Worm (Caenorhabditis elegans) whole organism, L2 larva: ENCODE measurements around the gene irld-4.
A peak's percentile ranks its signal among the peaks of the same experiment; 100 is the strongest.

Source experiments
- R02D3.7 ChIP-seq: fragments of 150-350 bp; optimal IDR thresholded peaks from 2 replicates; lab custom pipeline; 2014; ENCODE audit warnings: missing biosample characterization, missing genetic modification characterization
- ZK546.5 ChIP-seq: sonication (generic microtip); optimal IDR thresholded peaks from 2 replicates; lab custom pipeline; 2017; ENCODE audit warnings: missing biosample characterization, missing genetic modification characterization
- aly-2 ChIP-seq: fragments of 150-350 bp; optimal IDR thresholded peaks from 2 replicates; lab custom pipeline; 2014; ENCODE audit warnings: missing biosample characterization, missing genetic modification characterization
- blmp-1 ChIP-seq: sonication (generic microtip); optimal IDR thresholded peaks from 2 replicates; lab custom pipeline; 2017; ENCODE audit warnings: missing genetic modification characterization, mild to moderate bottlenecking, missing compliant biosample characterization, antibody characterized with exemption, moderate library complexity; ENCODE audit not compliant: insufficient read depth
- egl-27 ChIP-seq: sonication (generic microtip); optimal IDR thresholded peaks from 3 replicates; lab custom pipeline; 2017; ENCODE audit warnings: missing biosample characterization, missing genetic modification reagents, missing genetic modification characterization
- gmeb-1 ChIP-seq: fragments of 150-350 bp; optimal IDR thresholded peaks from 2 replicates; lab custom pipeline; 2014; ENCODE audit warnings: missing biosample characterization, missing genetic modification characterization
- lin-39 ChIP-seq: fragments of 150-350 bp; optimal IDR thresholded peaks from 2 replicates; lab custom pipeline; 2014; ENCODE audit warnings: missing biosample characterization, missing genetic modification reagents, missing genetic modification characterization
- mdl-1 ChIP-seq, 2 experiments: fragments of 150-350 bp in 1 of 2; sonication (generic microtip) in 1 of 2; optimal IDR thresholded peaks; 2 replicates each; lab custom pipeline; 2017; ENCODE audit warnings: missing biosample characterization in 2 of 2, missing genetic modification characterization in 2 of 2
- nhr-237 ChIP-seq: fragments of 150-350 bp; optimal IDR thresholded peaks from 2 replicates; lab custom pipeline; 2014; ENCODE audit warnings: missing biosample characterization, missing genetic modification characterization
- nhr-77 ChIP-seq: fragments of 150-350 bp; optimal IDR thresholded peaks from 2 replicates; lab custom pipeline; 2014; ENCODE audit warnings: missing biosample characterization, missing genetic modification characterization
- unc-62 ChIP-seq: fragments of 150-350 bp; optimal IDR thresholded peaks from 2 replicates; lab custom pipeline; 2014; ENCODE audit warnings: missing biosample characterization, missing genetic modification reagents, missing genetic modification characterization
- ztf-11 ChIP-seq: sonication (generic microtip); optimal IDR thresholded peaks from 2 replicates; lab custom pipeline; 2017; ENCODE audit warnings: missing biosample characterization, missing genetic modification characterization

ce11 chrIV:14620543-14620942 is 12.4 kb upstream of the irld-4 start:
- TF ChIP-seq egl-27 (tag; lab: Kevin White, UChicago) (no peak), lin-39 (tag; lab: Kevin White, UChicago) (no peak), nhr-77 (tag; lab: Kevin White, UChicago) (no peak), aly-2 (no peak), ztf-11 (tag; lab: Kevin White, UChicago) (no peak), R02D3.7 (no peak), mdl-1 (tag; optimal IDR thresholded peaks at IDR 0.05; lab: Kevin White, UChicago) (peak; percentile 25 to 45), blmp-1 (tag; lab: Kevin White, UChicago) (no peak), gmeb-1 (tag; lab: Kevin White, UChicago) (peak; percentile 19), nhr-237 (no peak), ZK546.5 (tag; lab: Kevin White, UChicago) (no peak), unc-62 (GFP tag; lab: Kevin White, UChicago) (no peak)
